Worm (Caenorhabditis elegans): Measurements from ENCODE around the gene fbxa-165.
A peak's percentile ranks its signal among the peaks of the same experiment; 100 is the strongest.

Gene fbxa-165

DNA sequence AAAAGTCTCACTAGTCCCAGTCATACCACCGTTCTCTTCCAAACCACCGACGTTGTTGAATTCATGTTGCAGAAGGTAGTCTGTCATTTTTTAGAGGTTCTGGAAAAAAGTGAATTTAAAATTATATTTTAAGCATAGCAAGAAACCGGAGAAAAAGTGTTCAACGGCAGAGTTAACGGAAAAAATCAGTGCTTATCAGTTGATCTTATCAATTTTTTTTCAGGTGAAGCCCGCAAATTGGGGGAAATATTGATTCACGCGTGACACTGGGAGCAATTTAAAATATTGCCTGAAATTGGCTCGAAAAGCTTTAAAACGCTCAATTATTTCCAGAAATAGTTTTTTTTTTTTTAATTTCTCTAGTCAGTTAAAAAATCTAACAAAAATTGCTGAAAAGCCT lies 36.4 kb downstream of the fbxa-165 start, which contains the start of gene math-38:
math-38 (minus strand) TSS at position 101 of the 400 bp plus-strand sequence.
- TF ChIP-seq nhr-77 (tag; optimal IDR thresholded peaks at IDR 0.05), result no peak
- TF ChIP-seq elt-2 (tag; optimal IDR thresholded peaks at IDR 0.05), result peak; percentile 22
- TF ChIP-seq C04F5.9 (tag; optimal IDR thresholded peaks at IDR 0.05), result no peak

- TF ChIP-seq tbx-2 (tag; optimal IDR thresholded peaks at IDR 0.05) (no peak), ama-1 (optimal IDR thresholded peaks at IDR 0.05) (no peak), sox-4 (tag; optimal IDR thresholded peaks at IDR 0.05) (no peak), unc-130 (tag; optimal IDR thresholded peaks at IDR 0.05) (no peak), nhr-71 (tag; optimal IDR thresholded peaks at IDR 0.05) (no peak), elt-2 (tag; optimal IDR thresholded peaks at IDR 0.05) (peak; percentile 73), lin-35 (GFP tag; optimal IDR thresholded peaks at IDR 0.05) (peak in 1 of 2 experiments; percentile 29), jun-1 (tag; optimal IDR thresholded peaks at IDR 0.05) (peak; percentile 12), tlp-1 (tag; optimal IDR thresholded peaks at IDR 0.05) (no peak), efl-1 (optimal IDR thresholded peaks at IDR 0.05) (no peak), efl-1 (GFP tag; optimal IDR thresholded peaks at IDR 0.05 in 1 of 2) (peak in 1 of 2 experiments; percentile 16), ceh-63 (GFP tag; optimal IDR thresholded peaks at IDR 0.05) (no peak), efl-3 (GFP tag; optimal IDR thresholded peaks at IDR 0.05) (no peak), ztf-11 (tag; optimal IDR thresholded peaks at IDR 0.05) (no peak), fos-1 (tag; optimal IDR thresholded peaks at IDR 0.05) (no peak)
Observed at ce11 chrII:1576772-1577171, 39.5 kb downstream of the fbxa-165 start.

ce11 chrII:1576030-1576429 lies 40.3 kb downstream of the fbxa-165 start, which contains the start of gene K05F6.10:
K05F6.10 (minus strand) TSS chrII:1576130.
- TF ChIP-seq lir-3 (tag; optimal IDR thresholded peaks at IDR 0.05; ENCODE audit: poor library complexity) (no peak), blmp-1 (tag; optimal IDR thresholded peaks at IDR 0.05) (no peak), jun-1 (tag; optimal IDR thresholded peaks at IDR 0.05) (no peak), sup-37 (GFP tag; optimal IDR thresholded peaks at IDR 0.05) (no peak), tlp-1 (tag; optimal IDR thresholded peaks at IDR 0.05) (no peak), nhr-19 (GFP tag; conservative IDR thresholded peaks at IDR 0.05) (no peak), sptf-1 (tag; optimal IDR thresholded peaks at IDR 0.05) (no peak), pax-3 (tag; optimal IDR thresholded peaks at IDR 0.05) (no peak), efl-3 (GFP tag; optimal IDR thresholded peaks at IDR 0.05) (no peak)

DNA sequence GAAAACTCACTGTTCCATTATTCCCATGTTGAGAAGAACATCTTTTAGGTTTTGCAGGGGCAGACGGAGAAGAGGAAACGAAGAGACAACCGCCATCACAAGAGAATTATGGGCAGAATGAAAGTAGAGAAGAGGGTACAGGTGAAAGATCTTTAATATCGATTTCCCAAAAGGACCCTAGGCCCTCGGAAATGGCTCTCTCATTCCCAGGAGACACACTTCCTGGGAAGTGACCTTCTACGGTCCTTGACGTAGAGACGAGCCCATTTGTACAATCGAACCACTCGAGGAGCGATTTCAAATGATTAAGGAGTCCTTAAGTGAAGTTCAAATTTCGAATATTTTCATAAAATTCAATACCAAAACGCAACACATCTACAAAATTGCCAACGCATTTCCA lies 45.2 kb downstream of the fbxa-165 start, which contains the start of gene fbxb-46:
fbxb-46 (minus strand) TSS at position 101 of the 400 bp plus-strand sequence.
- no peak for TF ChIP-seq nhr-84 (tag; optimal IDR thresholded peaks at IDR 0.05)
- TF ChIP-seq nhr-237 (tag; optimal IDR thresholded peaks at IDR 0.05), result no peak
- no peak for TF ChIP-seq nhr-85 (tag)
- no peak for TF ChIP-seq C04F5.9 (tag; optimal IDR thresholded peaks at IDR 0.05)

DNA sequence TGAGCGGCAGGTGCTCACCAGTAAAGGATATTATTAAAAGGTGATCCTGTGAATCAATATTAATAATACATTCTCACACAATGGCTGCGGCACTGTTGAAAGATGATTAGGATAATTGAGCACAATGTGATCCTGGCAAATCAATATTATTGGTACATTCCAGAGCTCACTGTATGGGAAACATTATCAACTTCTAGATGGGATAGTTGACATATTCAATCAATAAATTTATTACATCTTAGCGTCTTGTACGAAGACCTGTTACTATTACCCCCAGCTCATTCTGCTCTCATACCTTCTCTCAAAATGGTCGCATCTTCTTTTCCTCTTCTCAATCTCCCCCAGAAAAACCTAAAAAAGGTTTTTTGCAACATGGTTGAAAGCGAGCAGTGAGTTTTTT lies 48.1 kb downstream of the fbxa-165 start, which contains the start of gene fbxb-49:
fbxb-49 (plus strand) TSS at position 301 of the 400 bp plus-strand sequence.
- TF ChIP-seq unc-130 (tag; optimal IDR thresholded peaks at IDR 0.05), result no peak

DNA sequence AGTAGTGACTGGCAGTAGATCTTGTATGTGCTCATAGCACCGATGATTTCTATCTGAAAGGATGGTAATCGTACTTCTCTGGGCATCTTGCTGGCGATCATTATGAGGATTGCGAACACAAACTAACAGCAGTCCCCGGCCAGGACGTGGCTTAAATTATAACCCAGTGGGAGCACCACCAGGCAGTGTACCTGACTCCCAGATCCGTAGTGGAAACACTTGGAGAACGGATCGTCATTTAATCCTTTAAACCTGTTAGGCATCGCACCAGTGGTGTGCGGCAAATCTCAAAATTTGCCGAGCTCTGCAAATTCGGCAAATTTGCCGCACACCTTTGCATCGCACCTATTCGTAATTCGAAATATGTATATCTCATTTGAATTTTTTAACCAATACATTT lies 48.6 kb downstream of the fbxa-165 start, which contains the start of gene K05F6.8:
K05F6.8 (minus strand) TSS at position 101 of the 400 bp plus-strand sequence.
- no peak for TF ChIP-seq efl-1 (optimal IDR thresholded peaks at IDR 0.05)
- TF ChIP-seq efl-1 (GFP tag; optimal IDR thresholded peaks at IDR 0.05 in 1 of 2), result no peak
- no peak for TF ChIP-seq rnt-1 (tag; optimal IDR thresholded peaks at IDR 0.05)
- TF ChIP-seq aha-1 (tag; optimal IDR thresholded peaks at IDR 0.05), result no peak
- TF ChIP-seq hpl-2 (GFP tag; optimal IDR thresholded peaks at IDR 0.05), result no peak
- TF ChIP-seq blmp-1 (tag; optimal IDR thresholded peaks at IDR 0.05), result no peak
- TF ChIP-seq lsy-2 (tag; optimal IDR thresholded peaks at IDR 0.05), result no peak
- no peak for TF ChIP-seq egl-27 (tag; optimal IDR thresholded peaks at IDR 0.05)
- TF ChIP-seq efl-3 (GFP tag; optimal IDR thresholded peaks at IDR 0.05), result no peak
